Worm (Caenorhabditis elegans) whole organism, young adult: ENCODE data around the gene F37C4.6.

ENCODE experiments used
- F37B4.10 ChIP-seq: fragments of 200-800 bp; sonication (Bioruptor generic); IDR thresholded peaks from 2 replicates; pipeline ENCODE4 v1.3.6; 2022; ENCODE audit warnings: missing genetic modification characterization, missing compliant biosample characterization
- ets-4 ChIP-seq: fragments of 200-800 bp; sonication (Bioruptor generic); optimal IDR thresholded peaks from 2 replicates; lab custom pipeline; 2018; ENCODE audit warnings: mild to moderate bottlenecking, missing genetic modification characterization, missing compliant biosample characterization
- lag-1 ChIP-seq: fragments of 200-800 bp; sonication (Bioruptor generic); IDR thresholded peaks from 2 replicates; pipeline ENCODE4 v1.3.6; 2022; ENCODE audit warnings: missing genetic modification reagents, missing genetic modification characterization, missing compliant biosample characterization
- lin-40 ChIP-seq: sonication (generic microtip); optimal IDR thresholded peaks from 2 replicates; lab custom pipeline; 2016; ENCODE audit warnings: missing genetic modification characterization, mild to moderate bottlenecking, missing compliant biosample characterization, missing genotype, missing genetic modification reagents

- no peak for TF ChIP-seq lag-1 (GFP tag; lab: Robert Waterston, UW)
- no peak for TF ChIP-seq lin-40
- TF ChIP-seq F37B4.10 (GFP tag; lab: Robert Waterston, UW): no peak
- TF ChIP-seq ets-4 (GFP tag; lab: Kevin White, UChicago): no peak
These were observed 39.3 kb upstream of the F37C4.6 start, which contains the start of gene F56D6.14 for ce11 chrIV:3917405-3917804.
